Fruit fly (Drosophila melanogaster): ENCODE data around the gene CG17996.

The CG17996 gene

dm6 chr2L:16730939-16731338 is at the start of gene CG17996:
CG17996 (minus strand) TSS chr2L:16731039.
- no peak for TF ChIP-seq CG17801 (GFP tag; optimal IDR thresholded peaks at IDR 0.05; ENCODE audit: partially characterized antibody)

- TF ChIP-seq CG17801 (GFP tag; optimal IDR thresholded peaks at IDR 0.05; ENCODE audit: partially characterized antibody): no peak
Observed at dm6 chr2L:16766070-16766752, 35.4 kb upstream of the CG17996 start, which contains the start of gene Mhc. Mhc (plus strand) TSS chr2L:16766566.

- TF ChIP-seq CG17801 (GFP tag; optimal IDR thresholded peaks at IDR 0.05; ENCODE audit: partially characterized antibody): no peak
Observed at dm6 chr2L:16764480-16764879, 33.6 kb upstream of the CG17996 start.

- TF ChIP-seq CG17801 (GFP tag; optimal IDR thresholded peaks at IDR 0.05; ENCODE audit: partially characterized antibody): no peak
Observed at dm6 chr2L:16761891-16762290, 31.1 kb upstream of the CG17996 start.

dm6 chr2L:16760504-16761417 is 29.9 kb upstream of the CG17996 start, which contains the start of gene ppk17:
ppk17 (minus strand) TSS chr2L:16760554.
- no peak for TF ChIP-seq CG17801 (GFP tag; optimal IDR thresholded peaks at IDR 0.05; ENCODE audit: partially characterized antibody)

- TF ChIP-seq CG17801 (GFP tag; optimal IDR thresholded peaks at IDR 0.05; ENCODE audit: partially characterized antibody): no peak
Observed at dm6 chr2L:16754074-16754473, 23.2 kb upstream of the CG17996 start, which contains the start of gene yellow-b. yellow-b (plus strand) TSS chr2L:16754336.

- TF ChIP-seq CG17801 (GFP tag; optimal IDR thresholded peaks at IDR 0.05; ENCODE audit: partially characterized antibody): no peak
Observed at dm6 chr2L:16752340-16752739, 21.5 kb upstream of the CG17996 start.

- TF ChIP-seq CG17801 (GFP tag; optimal IDR thresholded peaks at IDR 0.05; ENCODE audit: partially characterized antibody): no peak
Observed at dm6 chr2L:16747145-16747544, 16.3 kb upstream of the CG17996 start.

- TF ChIP-seq CG17801 (GFP tag; optimal IDR thresholded peaks at IDR 0.05; ENCODE audit: partially characterized antibody): no peak
Observed at dm6 chr2L:16743055-16743805, 12.4 kb upstream of the CG17996 start, which contains the start of the genes LSm7 and BuGZ. LSm7 (minus strand) TSS chr2L:16743100. BuGZ (plus strand) TSS chr2L:16743405.

- no peak for TF ChIP-seq CG17801 (GFP tag; optimal IDR thresholded peaks at IDR 0.05; ENCODE audit: partially characterized antibody)
Observed at dm6 chr2L:16738206-16738900, 7.5 kb upstream of the CG17996 start, which contains the start of the genes glu and ChLD3. glu (minus strand) TSS chr2L:16738388. ChLD3 (plus strand) TSS chr2L:16738850.

- TF ChIP-seq CG17801 (GFP tag; optimal IDR thresholded peaks at IDR 0.05; ENCODE audit: partially characterized antibody): no peak
Observed at dm6 chr2L:16732338-16732892, 1.6 kb upstream of the CG17996 start, which contains the start of gene Nubp1. Nubp1 (plus strand) TSS chr2L:16732550.

- TF ChIP-seq CG17801 (GFP tag; optimal IDR thresholded peaks at IDR 0.05; ENCODE audit: partially characterized antibody): no peak
Observed at dm6 chr2L:16731799-16732198, 960 bp upstream of the CG17996 start, which contains the start of gene Prosbeta4. Prosbeta4 (minus strand) TSS chr2L:16732133.

dm6 chr2L:16729556-16729955 is 1.3 kb downstream of the CG17996 start, which contains the start of gene Tsen2:
Tsen2 (plus strand) TSS chr2L:16729777.
- no peak for TF ChIP-seq CG17801 (GFP tag; optimal IDR thresholded peaks at IDR 0.05; ENCODE audit: partially characterized antibody)

dm6 chr2L:16727578-16728023 is 3.2 kb downstream of the CG17996 start, which contains the start of gene VhaSFD:
VhaSFD (minus strand) TSS chr2L:16727826.
- peak; percentile 44 for TF ChIP-seq CG17801 (GFP tag; optimal IDR thresholded peaks at IDR 0.05; ENCODE audit: partially characterized antibody)

Measured in ovary, adult (tissue).